Fruit fly (Drosophila melanogaster) whole organism, embryonic: Measurements from ENCODE around the gene mthl14.

ENCODE experiments used
- Atf-2 ChIP-seq: fragments of 200-800 bp; sonication (Bioruptor generic); optimal IDR thresholded peaks from 2 replicates; lab custom pipeline; 2016; ENCODE audit warnings: missing biosample characterization, missing genetic modification characterization
- BtbVII ChIP-seq: fragments of 200-800 bp; sonication (Bioruptor generic); optimal IDR thresholded peaks from 3 replicates; lab custom pipeline; 2017; ENCODE audit warnings: missing biosample characterization, mild to moderate bottlenecking, missing genetic modification characterization
- CG10431 ChIP-seq: fragments of 200-800 bp; sonication (Bioruptor generic); optimal IDR thresholded peaks from 3 replicates; lab custom pipeline; 2018; ENCODE audit warnings: missing biosample characterization, mild to moderate bottlenecking, missing genetic modification characterization
- CG11247 ChIP-seq: fragments of 200-800 bp; sonication (Bioruptor generic); IDR thresholded peaks from 2 replicates; pipeline ENCODE4 v1.3.6; 2022; ENCODE audit warnings: missing biosample characterization, missing genetic modification characterization
- CG1233 ChIP-seq: fragments of 200-800 bp; sonication (Bioruptor generic); optimal IDR thresholded peaks from 4 replicates; lab custom pipeline; 2018; ENCODE audit warnings: missing biosample characterization, mild to moderate bottlenecking, missing genetic modification characterization
- CG15479 ChIP-seq: fragments of 200-800 bp; sonication (Bioruptor generic); optimal IDR thresholded peaks from 3 replicates; lab custom pipeline; 2019; ENCODE audit warnings: missing biosample characterization, mild to moderate bottlenecking, missing genetic modification characterization, moderate library complexity
- CG15514 ChIP-seq: fragments of 200-800 bp; sonication (Bioruptor generic); optimal IDR thresholded peaks from 3 replicates; lab custom pipeline; 2017; ENCODE audit warnings: missing biosample characterization, missing genetic modification characterization, mild to moderate bottlenecking, moderate library complexity, missing genetic modification reagents
- CG17359 ChIP-seq: fragments of 200-800 bp; sonication (Bioruptor generic); optimal IDR thresholded peaks from 3 replicates; lab custom pipeline; 2018; ENCODE audit warnings: missing biosample characterization, mild to moderate bottlenecking, missing genetic modification characterization, moderate library complexity
- CG2875 ChIP-seq: fragments of 200-800 bp; sonication (Bioruptor generic); optimal IDR thresholded peaks from 2 replicates; lab custom pipeline; 2017; ENCODE audit warnings: missing biosample characterization, mild to moderate bottlenecking, missing genetic modification characterization, missing genetic modification reagents
- CG31441 ChIP-seq: fragments of 200-800 bp; sonication (Bioruptor generic); IDR thresholded peaks from 2 replicates; pipeline ENCODE4 v1.3.6; 2022; ENCODE audit warnings: missing biosample characterization, missing genetic modification characterization
- CG33557 ChIP-seq: fragments of 200-800 bp; sonication (Bioruptor generic); optimal IDR thresholded peaks from 2 replicates; lab custom pipeline; 2019; ENCODE audit warnings: missing biosample characterization, mild to moderate bottlenecking, missing genetic modification characterization, moderate library complexity
- CG34422 ChIP-seq: fragments of 200-800 bp; sonication (Bioruptor generic); IDR thresholded peaks from 3 replicates; pipeline ENCODE4 v1.3.6; 2022; ENCODE audit warnings: missing biosample characterization, missing genetic modification characterization
- CG3838 ChIP-seq: fragments of 200-800 bp; sonication (Bioruptor generic); optimal IDR thresholded peaks from 3 replicates; lab custom pipeline; 2016; ENCODE audit warnings: missing biosample characterization, missing genetic modification characterization
- CG4360 ChIP-seq: fragments of 200-800 bp; sonication (Bioruptor generic); IDR thresholded peaks from 2 replicates; pipeline ENCODE4 v1.3.6; 2022; ENCODE audit warnings: missing biosample characterization, missing genetic modification characterization
- CG4707 ChIP-seq: fragments of 200-800 bp; sonication (Bioruptor generic); optimal IDR thresholded peaks from 2 replicates; lab custom pipeline; 2018; ENCODE audit warnings: missing biosample characterization, mild to moderate bottlenecking, missing genetic modification characterization, moderate library complexity
- CG4730 ChIP-seq: fragments of 200-800 bp; sonication (Bioruptor generic); IDR thresholded peaks from 2 replicates; pipeline ENCODE4 v1.3.6; 2022; ENCODE audit warnings: missing biosample characterization, missing genetic modification characterization
- CG6791 ChIP-seq: fragments of 200-800 bp; sonication (Bioruptor generic); IDR thresholded peaks from 3 replicates; pipeline ENCODE4 v1.3.6; 2022; ENCODE audit warnings: missing biosample characterization, missing genetic modification characterization; ENCODE audit not compliant: partially characterized antibody
- CG7928 ChIP-seq: fragments of 200-800 bp; sonication (Bioruptor generic); optimal IDR thresholded peaks from 2 replicates; lab custom pipeline; 2017; ENCODE audit warnings: missing biosample characterization, mild to moderate bottlenecking, missing genetic modification characterization
- CG7987 ChIP-seq: fragments of 200-800 bp; sonication (Bioruptor generic); optimal IDR thresholded peaks from 2 replicates; lab custom pipeline; 2018; ENCODE audit warnings: missing biosample characterization, mild to moderate bottlenecking, missing genetic modification characterization, moderate library complexity
- Dip2 ChIP-seq: fragments of 200-800 bp; sonication (Bioruptor generic); IDR thresholded peaks from 2 replicates; pipeline ENCODE4 v1.3.6; 2022; ENCODE audit warnings: missing biosample characterization, missing genetic modification characterization
- Dip3 ChIP-seq: fragments of 200-800 bp; sonication (Bioruptor generic); optimal IDR thresholded peaks from 3 replicates; lab custom pipeline; 2016; ENCODE audit warnings: missing biosample characterization, missing genetic modification characterization
- Dll ChIP-seq: fragments of 200-800 bp; sonication (Bioruptor generic); IDR thresholded peaks from 4 replicates; pipeline ENCODE4 v1.3.6; 2022; ENCODE audit warnings: missing biosample characterization, missing genetic modification characterization; ENCODE audit not compliant: partially characterized antibody
- HLHmδ ChIP-seq: fragments of 200-800 bp; sonication (Bioruptor generic); optimal IDR thresholded peaks from 2 replicates; lab custom pipeline; 2018; ENCODE audit warnings: missing biosample characterization, mild to moderate bottlenecking, missing genetic modification characterization, moderate library complexity
- Jarid2 ChIP-seq: fragments of 200-800 bp; sonication (Bioruptor generic); optimal IDR thresholded peaks from 3 replicates; lab custom pipeline; 2017; ENCODE audit warnings: mild to moderate bottlenecking, missing biosample characterization, missing genetic modification reagents, missing genetic modification characterization
- Lhr ChIP-seq: fragments of 200-800 bp; sonication (Bioruptor generic); optimal IDR thresholded peaks from 3 replicates; lab custom pipeline; 2017; ENCODE audit warnings: mild to moderate bottlenecking, missing biosample characterization, missing genetic modification reagents, missing genetic modification characterization
- Med ChIP-seq: fragments of 200-800 bp; sonication (Bioruptor generic); peaks from one replicate; lab custom pipeline; 2016; ENCODE audit warnings: missing biosample characterization, missing genetic modification characterization, mild to moderate bottlenecking, inconsistent platforms, moderate library complexity
- Mes4 ChIP-seq: fragments of 200-800 bp; sonication (Bioruptor generic); optimal IDR thresholded peaks from 2 replicates; lab custom pipeline; 2016; ENCODE audit warnings: missing biosample characterization, missing genetic modification characterization
- Nf-YC ChIP-seq: fragments of 200-800 bp; optimal IDR thresholded peaks from 3 replicates; lab custom pipeline; 2019; ENCODE audit warnings: missing biosample characterization, mild to moderate bottlenecking, missing genetic modification characterization, moderate library complexity
- Usf ChIP-seq: fragments of 200-800 bp; sonication (Bioruptor generic); optimal IDR thresholded peaks from 2 replicates; lab custom pipeline; 2017; ENCODE audit warnings: missing genotype, missing biosample characterization, missing genetic modification characterization
- bbx ChIP-seq: fragments of 200-800 bp; sonication (Bioruptor generic); IDR thresholded peaks from 2 replicates; pipeline ENCODE4 v1.3.6; 2022; ENCODE audit warnings: missing biosample characterization, missing genetic modification characterization; ENCODE audit not compliant: partially characterized antibody
- bcd ChIP-seq: fragments of 200-800 bp; sonication (Bioruptor generic); optimal IDR thresholded peaks from 2 replicates; lab custom pipeline; 2017; ENCODE audit warnings: missing biosample characterization, mild to moderate bottlenecking, missing genetic modification characterization
- bigmax ChIP-seq: fragments of 200-800 bp; sonication (Bioruptor generic); optimal IDR thresholded peaks from 2 replicates; lab custom pipeline; 2018; ENCODE audit warnings: missing biosample characterization, mild to moderate bottlenecking, missing genetic modification characterization
- corto ChIP-seq: fragments of 200-800 bp; sonication (Bioruptor generic); optimal IDR thresholded peaks from 2 replicates; lab custom pipeline; 2016; ENCODE audit warnings: missing biosample characterization, mild to moderate bottlenecking, missing genetic modification characterization, moderate library complexity
- croc ChIP-seq: fragments of 200-800 bp; sonication (Bioruptor generic); conservative IDR thresholded peaks from 3 replicates; pipeline ENCODE4 v1.3.6; 2022; ENCODE audit warnings: missing biosample characterization, missing genetic modification characterization
- dysf ChIP-seq: fragments of 200-800 bp; sonication (Bioruptor generic); IDR thresholded peaks from 3 replicates; pipeline ENCODE4 v1.3.6; 2022; ENCODE audit warnings: missing biosample characterization, missing genetic modification characterization
- emc ChIP-seq: fragments of 200-800 bp; sonication (Bioruptor generic); optimal IDR thresholded peaks from 2 replicates; lab custom pipeline; 2016; ENCODE audit warnings: missing biosample characterization, missing genetic modification characterization
- ems ChIP-seq: fragments of 200-800 bp; sonication (Bioruptor generic); optimal IDR thresholded peaks from 3 replicates; lab custom pipeline; 2016; ENCODE audit warnings: missing biosample characterization, missing genetic modification characterization
- ewg ChIP-seq: fragments of 200-800 bp; sonication (Bioruptor generic); optimal IDR thresholded peaks from 3 replicates; lab custom pipeline; 2017; ENCODE audit warnings: mild to moderate bottlenecking, missing biosample characterization, missing genetic modification reagents, missing genetic modification characterization
- gfzf ChIP-seq: fragments of 200-800 bp; sonication (Bioruptor generic); optimal IDR thresholded peaks from 2 replicates; lab custom pipeline; 2016; ENCODE audit warnings: missing biosample characterization, mild to moderate bottlenecking, missing genetic modification characterization, moderate library complexity
- hth ChIP-seq: fragments of >200 bp; optimal IDR thresholded peaks from 2 replicates; lab custom pipeline; 2017; ENCODE audit warnings: inconsistent platforms
- odd ChIP-seq: fragments of 200-800 bp; sonication (Bioruptor generic); optimal IDR thresholded peaks from 2 replicates; lab custom pipeline; 2017; ENCODE audit warnings: missing biosample characterization, mild to moderate bottlenecking, missing genetic modification characterization
- pb ChIP-seq: fragments of 200-800 bp; sonication (Bioruptor generic); optimal IDR thresholded peaks from 3 replicates; lab custom pipeline; 2016; ENCODE audit warnings: missing biosample characterization, missing genetic modification characterization
- pros ChIP-seq: fragments of 200-800 bp; sonication (Bioruptor generic); optimal IDR thresholded peaks from 3 replicates; lab custom pipeline; 2019; ENCODE audit warnings: missing biosample characterization, mild to moderate bottlenecking, missing genetic modification characterization, moderate library complexity
- sens-2 ChIP-seq: fragments of 200-800 bp; sonication (Bioruptor generic); IDR thresholded peaks from 2 replicates; pipeline ENCODE4 v1.3.6; 2022; ENCODE audit warnings: missing biosample characterization, missing genetic modification characterization
- sim ChIP-seq: fragments of 200-800 bp; sonication (Bioruptor generic); IDR thresholded peaks from 2 replicates; pipeline ENCODE4 v1.3.6; 2022; ENCODE audit warnings: missing biosample characterization, missing genetic modification characterization
- sima ChIP-seq: fragments of 200-800 bp; sonication (Bioruptor generic); optimal IDR thresholded peaks from 2 replicates; lab custom pipeline; 2016; ENCODE audit warnings: missing biosample characterization, missing genetic modification characterization
- sqz ChIP-seq: fragments of 200-800 bp; sonication (Bioruptor generic); optimal IDR thresholded peaks from 3 replicates; lab custom pipeline; 2018; ENCODE audit warnings: missing biosample characterization, mild to moderate bottlenecking, missing genetic modification characterization
- stwl ChIP-seq: fragments of 200-800 bp; sonication (Bioruptor generic); optimal IDR thresholded peaks from 3 replicates; lab custom pipeline; 2018; ENCODE audit warnings: missing biosample characterization, mild to moderate bottlenecking, missing genetic modification characterization, moderate library complexity
- sug ChIP-seq: fragments of 200-800 bp; optimal IDR thresholded peaks from 2 replicates; lab custom pipeline; 2019; ENCODE audit warnings: missing biosample characterization, mild to moderate bottlenecking, missing genetic modification characterization, moderate library complexity
- vvl ChIP-seq: fragments of 200-800 bp; sonication (Bioruptor generic); IDR thresholded peaks from 2 replicates; pipeline ENCODE4 v1.3.6; 2022; ENCODE audit warnings: missing biosample characterization, missing genetic modification characterization

Gene mthl14

dm6 chr3L:247482-248225 lies at the start of gene mthl14 (continued):
- peak; percentile 53 for TF ChIP-seq gfzf (GFP tag; lab: Kevin White, UChicago)
- peak; percentile 45 for TF ChIP-seq Med
- no peak for TF ChIP-seq CG2875 (GFP tag; lab: Kevin White, UChicago)
- TF ChIP-seq CG4707 (GFP tag; lab: Kevin White, UChicago) = no peak
- no peak for TF ChIP-seq CG34422
- TF ChIP-seq CG10431 (GFP tag; lab: Kevin White, UChicago) = peak; percentile 1
- TF ChIP-seq bbx = no peak
- TF ChIP-seq Lhr = peak; percentile 3
- TF ChIP-seq CG15514 (GFP tag; lab: Kevin White, UChicago) = no peak
- no peak for TF ChIP-seq sqz (GFP tag; lab: Kevin White, UChicago)
- no peak for TF ChIP-seq Usf (GFP tag; lab: Kevin White, UChicago)
- TF ChIP-seq Jarid2 (GFP tag; lab: Kevin White, UChicago) = no peak
- TF ChIP-seq Dip2 (GFP tag; lab: Robert Waterston, UW) = no peak
- TF ChIP-seq hth = no peak
- no peak for TF ChIP-seq sug (tag; lab: Kevin White, UChicago)
- peak; percentile 27 for TF ChIP-seq CG33557 (GFP tag; lab: Kevin White, UChicago)
- TF ChIP-seq CG1233 (GFP tag; lab: Kevin White, UChicago) = peak; percentile 35
- TF ChIP-seq CG11247 (GFP tag; lab: Robert Waterston, UW) = no peak
- TF ChIP-seq bigmax (GFP tag; lab: Kevin White, UChicago) = no peak
- no peak for TF ChIP-seq CG31441
- TF ChIP-seq bcd = no peak
- no peak for TF ChIP-seq croc (GFP tag; lab: Robert Waterston, UW)
- peak; percentile 31 for TF ChIP-seq pros
- no peak for TF ChIP-seq HLHmδ (GFP tag; lab: Kevin White, UChicago)
- TF ChIP-seq CG6791 (GFP tag; lab: Robert Waterston, UW) = no peak
- peak; percentile 45 for TF ChIP-seq CG7928 (GFP tag; lab: Kevin White, UChicago)
- peak; percentile 37 for TF ChIP-seq CG17359
- no peak for TF ChIP-seq CG3838 (GFP tag; lab: Kevin White, UChicago)
- peak; percentile 23 for TF ChIP-seq stwl (tag; lab: Kevin White, UChicago)
- no peak for TF ChIP-seq ewg (GFP tag; lab: Kevin White, UChicago)
- TF ChIP-seq sima (GFP tag; lab: Kevin White, UChicago) = no peak
- no peak for TF ChIP-seq CG7987
- no peak for TF ChIP-seq Dip3
- peak; percentile 25 for TF ChIP-seq odd (GFP tag; lab: Kevin White, UChicago)
- TF ChIP-seq corto = no peak
- TF ChIP-seq CG4360 (GFP tag; lab: Robert Waterston, UW) = no peak
- TF ChIP-seq Atf-2 (GFP tag; lab: Kevin White, UChicago) = no peak
- TF ChIP-seq CG15479 (GFP tag; lab: Kevin White, UChicago) = peak; percentile 37
- TF ChIP-seq CG4730 (GFP tag; lab: Robert Waterston, UW) = no peak
- TF ChIP-seq BtbVII (GFP tag; lab: Kevin White, UChicago) = peak; percentile 58
- TF ChIP-seq Dll (GFP tag; lab: Robert Waterston, UW) = no peak
- TF ChIP-seq dysf (GFP tag; lab: Robert Waterston, UW) = no peak
- no peak for TF ChIP-seq emc (GFP tag; lab: Kevin White, UChicago)
- TF ChIP-seq sens-2 = no peak
- no peak for TF ChIP-seq sim
- no peak for TF ChIP-seq Mes4 (GFP tag; lab: Kevin White, UChicago)
- TF ChIP-seq vvl (GFP tag; lab: Robert Waterston, UW) = no peak
- TF ChIP-seq Nf-YC (tag; lab: Kevin White, UChicago) = no peak
- no peak for TF ChIP-seq pb
- TF ChIP-seq ems (GFP tag; lab: Kevin White, UChicago) = no peak
